Fruit fly (Drosophila melanogaster): ENCODE data around the gene mtg.
A peak's percentile ranks its signal among the peaks of the same experiment; 100 is the strongest.

mtg gene

dm6 chr3R:8303848-8304247, 53.6 kb downstream of the mtg start, which contains the start of gene nac (continued):
- TF ChIP-seq HLH4C (GFP tag; IDR thresholded peaks at IDR 0.05; ENCODE audit: partially characterized antibody) (no peak), CG2120 (GFP tag; optimal IDR thresholded peaks at IDR 0.05) (peak; percentile 34), sug (tag; optimal IDR thresholded peaks at IDR 0.05) (peak; percentile 9), CG12391 (tag; optimal IDR thresholded peaks at IDR 0.05) (peak; percentile 17), CG14441 (GFP tag; IDR thresholded peaks at IDR 0.05) (no peak), repo (GFP tag; optimal IDR thresholded peaks at IDR 0.05) (no peak), sna (GFP tag; IDR thresholded peaks at IDR 0.05; ENCODE audit: partially characterized antibody) (0 out of 2 replicates have a peak, but pooled peaks have one; percentile 16), Fer3 (tag; optimal IDR thresholded peaks at IDR 0.05) (peak; percentile 3), Eip74EF (GFP tag; optimal IDR thresholded peaks at IDR 0.05) (no peak), CG8944 (GFP tag; optimal IDR thresholded peaks at IDR 0.05) (no peak), CG10959 (GFP tag; IDR thresholded peaks at IDR 0.05) (no peak), nom (GFP tag; optimal IDR thresholded peaks at IDR 0.05) (peak; percentile 6), lola (GFP tag; optimal IDR thresholded peaks at IDR 0.05) (no peak), Meics (GFP tag; optimal IDR thresholded peaks at IDR 0.05) (peak; percentile 10), sc (optimal IDR thresholded peaks at IDR 0.05) (no peak), sc (GFP tag; optimal IDR thresholded peaks at IDR 0.05) (no peak), CG30431 (GFP tag; optimal IDR thresholded peaks at IDR 0.05) (no peak), crp (GFP tag; optimal IDR thresholded peaks at IDR 0.05) (peak; percentile 65 to 90), CG1603 (tag; optimal IDR thresholded peaks at IDR 0.05) (peak; percentile 9), CG32532 (GFP tag; IDR thresholded peaks at IDR 0.05) (peak; percentile 33; the same call in 1 of the 2 replicates), CG34422 (GFP tag; IDR thresholded peaks at IDR 0.05) (peak; percentile 61; the same call in 2 of the 3 replicates), dpn (GFP tag; optimal IDR thresholded peaks at IDR 0.05) (peak; percentile 1 to 9), sqz (GFP tag; optimal IDR thresholded peaks at IDR 0.05) (no peak), CG11085 (GFP tag; IDR thresholded peaks at IDR 0.05) (no peak), CG9876 (GFP tag; optimal IDR thresholded peaks at IDR 0.05) (no peak), bbx (GFP tag; IDR thresholded peaks at IDR 0.05; ENCODE audit: partially characterized antibody) (no peak), Ets65A (GFP tag) (peak; percentile 11), NFAT (GFP tag; IDR thresholded peaks at IDR 0.05) (peak; percentile 37), Xrp1 (GFP tag; IDR thresholded peaks at IDR 0.05) (peak; percentile 24; the same call in 1 of the 2 replicates), CG15479 (GFP tag; optimal IDR thresholded peaks at IDR 0.05) (peak; percentile 19), hkb (optimal IDR thresholded peaks at IDR 0.05) (peak; percentile 97), hkb (GFP tag; IDR thresholded peaks at IDR 0.05) (no peak), CG13894 (tag; optimal IDR thresholded peaks at IDR 0.05) (no peak), Max (GFP tag; optimal IDR thresholded peaks at IDR 0.05) (no peak), CG2199 (GFP tag; IDR thresholded peaks at IDR 0.05) (peak; percentile 26; the same call in 1 of the 3 replicates), ci (GFP tag; IDR thresholded peaks at IDR 0.05) (0 out of 3 replicates have a peak, but pooled peaks have one; percentile 36), Dll (GFP tag; IDR thresholded peaks at IDR 0.05; ENCODE audit: partially characterized antibody) (0 out of 4 replicates have a peak, but pooled peaks have one; percentile 42), CG13624 (GFP tag; optimal IDR thresholded peaks at IDR 0.05) (peak; percentile 28), CG13424 (tag; optimal IDR thresholded peaks at IDR 0.05) (no peak), lilli (GFP tag; optimal IDR thresholded peaks at IDR 0.05) (peak; percentile 41), D19A (tag; optimal IDR thresholded peaks at IDR 0.05) (peak; percentile 3), CG34376 (GFP tag; optimal IDR thresholded peaks at IDR 0.05) (peak; percentile 65), CG3065 (GFP tag; optimal IDR thresholded peaks at IDR 0.05) (no peak), CG17568 (GFP tag; optimal IDR thresholded peaks at IDR 0.05) (no peak), z (GFP tag; IDR thresholded peaks at IDR 0.05) (peak; percentile 78), CG2712 (tag; optimal IDR thresholded peaks at IDR 0.05) (peak; percentile 7), CG6272 (GFP tag; IDR thresholded peaks at IDR 0.05) (no peak), grau (tag; optimal IDR thresholded peaks at IDR 0.05) (peak; percentile 31), CG6254 (GFP tag; optimal IDR thresholded peaks at IDR 0.05) (no peak), CG13287 (GFP tag; IDR thresholded peaks at IDR 0.05; ENCODE audit: partially characterized antibody) (peak; percentile 35)

Data from whole organism, embryonic.